Fruit fly (Drosophila melanogaster) whole organism, adult: Measurements from ENCODE around the gene ND-B18.

Source experiments
- CG11617 ChIP-seq: fragments of 200-800 bp; sonication (Bioruptor generic); optimal IDR thresholded peaks from 2 replicates; lab custom pipeline; 2017; ENCODE audit warnings: mild to moderate bottlenecking, missing biosample characterization, missing genetic modification reagents, missing genetic modification characterization
- CG14711 ChIP-seq: fragments of 200-800 bp; sonication (Bioruptor generic); optimal IDR thresholded peaks from 2 replicates; lab custom pipeline; 2018; ENCODE audit warnings: missing biosample characterization, mild to moderate bottlenecking, missing genetic modification characterization, moderate library complexity
- CG33017 ChIP-seq: fragments of 200-800 bp; sonication (Bioruptor generic); optimal IDR thresholded peaks from 2 replicates; lab custom pipeline; 2018; ENCODE audit warnings: missing biosample characterization, mild to moderate bottlenecking, missing genetic modification characterization, moderate library complexity
- CG5204 ChIP-seq: fragments of 200-800 bp; sonication (Bioruptor generic); optimal IDR thresholded peaks from 2 replicates; lab custom pipeline; 2016; ENCODE audit warnings: missing biosample characterization, missing genetic modification characterization
- CG7101 ChIP-seq: fragments of 200-800 bp; sonication (Bioruptor generic); optimal IDR thresholded peaks from 2 replicates; lab custom pipeline; 2018; ENCODE audit warnings: missing biosample characterization, mild to moderate bottlenecking, missing genetic modification characterization, moderate library complexity
- Clk ChIP-seq: fragments of 200-800 bp; sonication (Bioruptor generic); optimal IDR thresholded peaks from 2 replicates; lab custom pipeline; 2017; ENCODE audit warnings: missing biosample characterization, missing genetic modification characterization
- Crg-1 ChIP-seq: fragments of 200-800 bp; sonication (Bioruptor generic); optimal IDR thresholded peaks from 2 replicates; lab custom pipeline; 2016; ENCODE audit warnings: missing biosample characterization, missing genetic modification characterization
- Mnt ChIP-seq: fragments of 200-800 bp; sonication (Bioruptor generic); optimal IDR thresholded peaks from 2 replicates; lab custom pipeline; 2016; ENCODE audit warnings: missing biosample characterization, mild to moderate bottlenecking, missing genetic modification characterization
- bab1 ChIP-seq: fragments of 200-800 bp; sonication (Bioruptor generic); optimal IDR thresholded peaks from 3 replicates; lab custom pipeline; 2019; ENCODE audit warnings: missing biosample characterization, mild to moderate bottlenecking, missing genetic modification characterization, moderate library complexity
- cic ChIP-seq: fragments of 200-800 bp; sonication (Bioruptor generic); optimal IDR thresholded peaks from 2 replicates; lab custom pipeline; 2017; ENCODE audit warnings: missing biosample characterization, mild to moderate bottlenecking, missing genetic modification characterization, moderate library complexity
- cnc ChIP-seq, 2 experiments: fragments of >200 bp; optimal IDR thresholded peaks; 2 replicates each; lab custom pipeline; 2017
- kay ChIP-seq: fragments of 200-800 bp; sonication (Bioruptor generic); peaks from one replicate; lab custom pipeline; 2016; ENCODE audit warnings: missing biosample characterization, missing genetic modification characterization, borderline replicate concordance
- tj ChIP-seq: fragments of 200-800 bp; sonication (Bioruptor generic); optimal IDR thresholded peaks from 3 replicates; lab custom pipeline; 2017; ENCODE audit warnings: missing biosample characterization, mild to moderate bottlenecking, missing genetic modification characterization, moderate library complexity
- toe ChIP-seq: fragments of 200-800 bp; sonication (Bioruptor generic); optimal IDR thresholded peaks from 2 replicates; lab custom pipeline; 2016; ENCODE audit warnings: missing biosample characterization, missing genetic modification characterization

DNA sequence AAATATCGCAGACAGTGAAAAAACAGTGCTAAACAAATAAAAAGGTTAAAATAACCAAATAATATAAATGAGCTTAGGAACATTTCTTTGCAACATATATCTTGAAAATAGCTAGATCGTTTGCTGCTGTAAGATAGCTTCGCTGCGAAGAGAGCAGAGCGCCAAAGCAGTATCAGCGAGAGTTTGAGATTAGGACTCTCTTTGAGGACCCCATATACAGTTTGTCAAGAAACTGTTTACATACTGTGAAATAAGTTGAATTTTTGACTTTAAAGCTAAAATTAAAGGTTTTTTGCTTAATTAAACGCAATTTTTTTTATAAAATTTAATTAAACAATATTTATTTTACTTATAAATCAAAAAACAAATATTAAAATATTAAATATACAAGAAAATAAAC, 13.1 kb downstream of the ND-B18 start:
- TF ChIP-seq CG33017 (no peak), Clk (no peak), CG14711 (no peak), cic (no peak), Mnt (GFP tag; lab: Kevin White, UChicago) (no peak), kay (GFP tag; lab: Kevin White, UChicago) (no peak), toe (no peak), bab1 (GFP tag; lab: Kevin White, UChicago) (no peak), CG11617 (GFP tag; lab: Kevin White, UChicago) (no peak), CG7101 (tag; lab: Kevin White, UChicago) (no peak), Crg-1 (GFP tag; lab: Kevin White, UChicago) (no peak), cnc (optimal IDR thresholded peaks at IDR 0.05; lab: Kevin White, UChicago) (no peak), tj (no peak), CG5204 (no peak)
